Worm (Caenorhabditis elegans) whole organism, L3 larva: ENCODE data around the gene T28H10.2.

ENCODE experiments used
- egl-27 ChIP-seq: sonication (generic microtip); optimal IDR thresholded peaks from 4 replicates; lab custom pipeline; 2017; ENCODE audit warnings: missing biosample characterization, missing genetic modification reagents, missing genetic modification characterization
- elt-1 ChIP-seq: fragments of 150-350 bp; optimal IDR thresholded peaks from 2 replicates; lab custom pipeline; 2014; ENCODE audit warnings: missing biosample characterization, missing genetic modification characterization
- elt-3 ChIP-seq, 3 experiments: fragments of 150-350 bp in 1 of 3; sonication (generic microtip) in 2 of 3; optimal IDR thresholded peaks; 2 replicates in 2 of 3; 4 replicates in 1 of 3; lab custom pipeline; 2014 to 2017; ENCODE audit warnings: missing biosample characterization in 3 of 3, missing genetic modification characterization in 3 of 3
- lin-15B ChIP-seq: fragments of 150-350 bp; optimal IDR thresholded peaks from 2 replicates; lab custom pipeline; 2014; ENCODE audit warnings: missing biosample characterization, missing genetic modification characterization
- mdl-1 ChIP-seq: fragments of 150-350 bp; optimal IDR thresholded peaks from 2 replicates; lab custom pipeline; 2014; ENCODE audit warnings: missing biosample characterization, missing genetic modification characterization
- nhr-237 ChIP-seq: fragments of 150-350 bp; optimal IDR thresholded peaks from 2 replicates; lab custom pipeline; 2014; ENCODE audit warnings: missing biosample characterization, missing genetic modification characterization
- snpc-4 ChIP-seq: fragments of 150-350 bp; optimal IDR thresholded peaks from 2 replicates; lab custom pipeline; 2014; ENCODE audit warnings: missing biosample characterization, missing genetic modification characterization
- unc-39 ChIP-seq: sonication (generic microtip); optimal IDR thresholded peaks from 4 replicates; lab custom pipeline; 2017; ENCODE audit warnings: missing biosample characterization, missing genetic modification characterization
- unc-62 ChIP-seq: fragments of 150-350 bp; sonication (generic microtip); optimal IDR thresholded peaks from 4 replicates; lab custom pipeline; 2014; ENCODE audit warnings: missing biosample characterization, missing genetic modification reagents, missing genetic modification characterization

DNA sequence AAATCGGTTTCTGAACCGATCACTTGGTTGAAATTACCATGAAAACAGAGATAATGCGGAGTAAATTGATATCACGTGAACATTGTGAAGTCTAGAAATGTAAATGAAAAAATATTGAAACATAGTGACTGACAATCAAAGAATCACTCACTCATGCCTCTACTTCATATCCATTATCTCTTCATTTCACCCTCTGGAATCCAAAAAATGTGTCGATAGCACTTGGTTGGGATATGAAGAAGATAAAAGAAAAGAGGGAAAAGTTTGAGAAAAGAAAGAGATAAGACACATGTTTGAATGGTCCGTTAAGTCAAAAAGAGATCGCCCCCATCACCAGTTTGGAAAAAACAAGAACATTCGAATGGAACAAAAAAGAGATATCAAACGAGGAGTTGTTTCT is 5.0 kb upstream of the T28H10.2 start:
- TF ChIP-seq mdl-1 (tag; lab: Kevin White, UChicago) (no peak), unc-62 (GFP tag; lab: Kevin White, UChicago) (no peak), nhr-237 (tag; lab: Kevin White, UChicago) (no peak), elt-3 (tag; optimal IDR thresholded peaks at IDR 0.05; lab: Kevin White, UChicago) (no peak), elt-1 (tag; lab: Kevin White, UChicago) (no peak), unc-39 (no peak), snpc-4 (no peak), lin-15B (tag; lab: Kevin White, UChicago) (no peak), egl-27 (no peak)
